Worm (Caenorhabditis elegans) whole organism, mixed stage, embryonic: ENCODE results near the gene idi-1.

Experiments used
- ceh-43 ChIP-seq: fragments of 200-800 bp; sonication (Bioruptor generic); optimal IDR thresholded peaks from 2 replicates; lab custom pipeline; 2018; ENCODE audit warnings: mild to moderate bottlenecking, missing genetic modification characterization, moderate library complexity, missing compliant biosample characterization
- drap-1 ChIP-seq: fragments of 200-800 bp; sonication (Bioruptor generic); optimal IDR thresholded peaks from 3 replicates; lab custom pipeline; 2018; ENCODE audit warnings: mild to moderate bottlenecking, missing genetic modification characterization, missing compliant biosample characterization
- hlh-1 ChIP-seq: fragments of 150-350 bp; optimal IDR thresholded peaks from 2 replicates; lab custom pipeline; 2014; ENCODE audit warnings: missing biosample characterization, missing genetic modification reagents, missing genetic modification characterization
- lin-13 ChIP-seq: fragments of 150-350 bp; optimal IDR thresholded peaks from 2 replicates; lab custom pipeline; 2014; ENCODE audit warnings: missing biosample characterization, missing genetic modification characterization
- nhr-2 ChIP-seq: fragments of 150-350 bp; optimal IDR thresholded peaks from 2 replicates; lab custom pipeline; 2014; ENCODE audit warnings: missing biosample characterization, missing genetic modification characterization
- nhr-237 ChIP-seq: fragments of 150-350 bp; optimal IDR thresholded peaks from 2 replicates; lab custom pipeline; 2014; ENCODE audit warnings: missing biosample characterization, missing genetic modification characterization
- nhr-28 ChIP-seq: fragments of 150-350 bp; optimal IDR thresholded peaks from 2 replicates; lab custom pipeline; 2014; ENCODE audit warnings: missing biosample characterization, missing genetic modification characterization
- pha-4 ChIP-seq: fragments of 150-350 bp; optimal IDR thresholded peaks from 2 replicates; lab custom pipeline; 2018; ENCODE audit warnings: missing biosample characterization, missing genetic modification reagents, missing genetic modification characterization
- snpc-4 ChIP-seq: fragments of 150-350 bp; optimal IDR thresholded peaks from 2 replicates; lab custom pipeline; 2014; ENCODE audit warnings: missing biosample characterization, missing genetic modification characterization
- unc-39 ChIP-seq: fragments of 150-350 bp; optimal IDR thresholded peaks from 2 replicates; lab custom pipeline; 2014; ENCODE audit warnings: missing biosample characterization, missing genetic modification characterization
- ztf-11 ChIP-seq: fragments of 150-350 bp; optimal IDR thresholded peaks from 2 replicates; lab custom pipeline; 2014; ENCODE audit warnings: missing biosample characterization, missing genetic modification characterization

- TF ChIP-seq lin-13 (tag; lab: Kevin White, UChicago) (no peak), unc-39 (tag; lab: Kevin White, UChicago) (no peak), nhr-28 (tag; lab: Kevin White, UChicago) (no peak), snpc-4 (no peak), nhr-2 (no peak), drap-1 (GFP tag; lab: Kevin White, UChicago) (no peak), pha-4 (no peak), ztf-11 (tag; lab: Kevin White, UChicago) (no peak), ceh-43 (GFP tag; lab: Kevin White, UChicago) (no peak), nhr-237 (no peak), hlh-1 (tag; lab: Kevin White, UChicago) (no peak)
These were observed 45.8 kb upstream of the idi-1 start, which contains the start of gene K12H4.3 for ce11 chrIII:8045734-8046133.
